Fruit fly (Drosophila melanogaster) whole organism, pupa: ENCODE results near the gene Rpn11.

ENCODE experiments used
- CG10348 ChIP-seq: fragments of 200-800 bp; sonication (Bioruptor generic); IDR thresholded peaks from 2 replicates; pipeline ENCODE4 v1.3.6; 2022; ENCODE audit warnings: missing biosample characterization, missing genetic modification characterization
- CG12605 ChIP-seq: fragments of 200-800 bp; sonication (Bioruptor generic); IDR thresholded peaks from 2 replicates; pipeline ENCODE4 v1.3.6; 2022; ENCODE audit warnings: missing biosample characterization, missing genetic modification characterization
- CG13204 ChIP-seq: fragments of 200-800 bp; sonication (Bioruptor generic); optimal IDR thresholded peaks from 2 replicates; lab custom pipeline; 2018; ENCODE audit warnings: missing biosample characterization, mild to moderate bottlenecking, missing genetic modification characterization, moderate library complexity
- CG14655 ChIP-seq: fragments of 200-800 bp; sonication (Bioruptor generic); optimal IDR thresholded peaks from 3 replicates; lab custom pipeline; 2017; ENCODE audit warnings: mild to moderate bottlenecking, missing biosample characterization, missing genetic modification reagents, missing genetic modification characterization
- CG15710 ChIP-seq: fragments of 200-800 bp; sonication (Bioruptor generic); optimal IDR thresholded peaks from 2 replicates; lab custom pipeline; 2018; ENCODE audit warnings: missing biosample characterization, mild to moderate bottlenecking, missing genetic modification characterization, moderate library complexity
- CG17806 ChIP-seq: fragments of 200-800 bp; sonication (Bioruptor generic); optimal IDR thresholded peaks from 2 replicates; lab custom pipeline; 2018; ENCODE audit warnings: missing biosample characterization, mild to moderate bottlenecking, missing genetic modification characterization, moderate library complexity
- CG32121 ChIP-seq: fragments of 200-800 bp; sonication (Bioruptor generic); IDR thresholded peaks from 2 replicates; pipeline ENCODE4 v1.3.6; 2022; ENCODE audit warnings: missing biosample characterization, missing genetic modification characterization
- CG34367 ChIP-seq: fragments of 200-800 bp; sonication (Bioruptor generic); optimal IDR thresholded peaks from 2 replicates; lab custom pipeline; 2018; ENCODE audit warnings: missing biosample characterization, mild to moderate bottlenecking, missing genetic modification characterization
- CG4496 ChIP-seq: fragments of 200-800 bp; sonication (Bioruptor generic); IDR thresholded peaks from 3 replicates; pipeline ENCODE4 v1.3.6; 2022; ENCODE audit warnings: missing biosample characterization, missing genetic modification characterization
- CG8159 ChIP-seq: fragments of 200-800 bp; sonication (Bioruptor generic); optimal IDR thresholded peaks from 3 replicates; lab custom pipeline; 2018; ENCODE audit warnings: missing biosample characterization, mild to moderate bottlenecking, missing genetic modification characterization, moderate library complexity
- CG8301 ChIP-seq: fragments of 200-800 bp; sonication (Bioruptor generic); optimal IDR thresholded peaks from 2 replicates; lab custom pipeline; 2018; ENCODE audit warnings: missing biosample characterization, mild to moderate bottlenecking, missing genetic modification characterization
- CG9948 ChIP-seq: fragments of 200-800 bp; sonication (Bioruptor generic); optimal IDR thresholded peaks from 2 replicates; lab custom pipeline; 2018; ENCODE audit warnings: missing biosample characterization, mild to moderate bottlenecking, missing genetic modification characterization, moderate library complexity
- D1 ChIP-seq: fragments of 200-800 bp; sonication (Bioruptor generic); optimal IDR thresholded peaks from 2 replicates; lab custom pipeline; 2018; ENCODE audit warnings: missing biosample characterization, mild to moderate bottlenecking, missing genetic modification characterization, moderate library complexity
- EcR ChIP-seq: fragments of 200-800 bp; sonication (Bioruptor generic); optimal IDR thresholded peaks from 3 replicates; lab custom pipeline; 2019; ENCODE audit warnings: missing biosample characterization, missing genetic modification characterization, mild to moderate bottlenecking, moderate library complexity, missing genetic modification reagents
- Ets98B ChIP-seq: fragments of 200-800 bp; sonication (Bioruptor generic); IDR thresholded peaks from 2 replicates; pipeline ENCODE4 v1.3.6; 2022; ENCODE audit warnings: missing biosample characterization, missing genetic modification characterization
- Pif1A ChIP-seq: fragments of 200-800 bp; sonication (Bioruptor generic); optimal IDR thresholded peaks from 3 replicates; lab custom pipeline; 2016; ENCODE audit warnings: missing biosample characterization, missing genetic modification characterization
- Pif1B ChIP-seq: fragments of 200-800 bp; sonication (Bioruptor generic); optimal IDR thresholded peaks from 3 replicates; lab custom pipeline; 2016; ENCODE audit warnings: missing biosample characterization, missing genetic modification characterization
- Snoo ChIP-seq: fragments of 200-800 bp; sonication (Bioruptor generic); optimal IDR thresholded peaks from 3 replicates; lab custom pipeline; 2017; ENCODE audit warnings: missing biosample characterization, mild to moderate bottlenecking, missing genetic modification characterization, inconsistent platforms
- fd96Ca ChIP-seq: fragments of 200-800 bp; sonication (Bioruptor generic); IDR thresholded peaks from 3 replicates; pipeline ENCODE4 v1.3.6; 2022; ENCODE audit warnings: missing biosample characterization, missing genetic modification characterization
- gl ChIP-seq: fragments of 200-800 bp; sonication (Bioruptor generic); optimal IDR thresholded peaks from 2 replicates; lab custom pipeline; 2018; ENCODE audit warnings: missing biosample characterization, mild to moderate bottlenecking, missing genetic modification characterization
- rn ChIP-seq: fragments of 200-800 bp; sonication (Bioruptor generic); IDR thresholded peaks from 2 replicates; pipeline ENCODE4 v1.3.6; 2022; ENCODE audit warnings: missing biosample characterization, missing genetic modification characterization

Gene Rpn11

dm6 chr2L:5092597-5092991 lies 33.0 kb upstream of the Rpn11 start:
- TF ChIP-seq EcR, result peak; percentile 64
- TF ChIP-seq Ets98B, result no peak

- TF ChIP-seq CG34367 (tag; lab: Kevin White, UChicago), result no peak
- no peak for TF ChIP-seq Ets98B
- peak; percentile 16 for TF ChIP-seq CG14655 (GFP tag; lab: Kevin White, UChicago)
- peak; percentile 3 for TF ChIP-seq Pif1A (GFP tag; lab: Kevin White, UChicago)
- TF ChIP-seq CG4496 (GFP tag; lab: Robert Waterston, UW), result no peak
- no peak for TF ChIP-seq CG17806 (tag; lab: Kevin White, UChicago)
- TF ChIP-seq CG9948, result peak; percentile 28
- TF ChIP-seq EcR, result no peak
- peak; percentile 34 for TF ChIP-seq Snoo
- TF ChIP-seq CG15710 (tag; lab: Kevin White, UChicago), result peak; percentile 58
- no peak for TF ChIP-seq Pif1B
- no peak for TF ChIP-seq CG32121 (GFP tag; lab: Robert Waterston, UW)
- no peak for TF ChIP-seq fd96Ca (GFP tag; lab: Robert Waterston, UW)
- no peak for TF ChIP-seq CG10348 (GFP tag; lab: Robert Waterston, UW)
- no peak for TF ChIP-seq CG13204
- TF ChIP-seq D1 (tag; lab: Kevin White, UChicago), result no peak
- no peak for TF ChIP-seq gl (tag; lab: Kevin White, UChicago)
- TF ChIP-seq CG12605 (GFP tag; lab: Robert Waterston, UW), result no peak
- TF ChIP-seq rn, result no peak
- no peak for TF ChIP-seq CG8301 (tag; lab: Kevin White, UChicago)
- peak; percentile 26 for TF ChIP-seq CG8159
- TF ChIP-seq, all 21 proteins: peak for 6
Measured at dm6 chr2L:5092145-5092544, 32.6 kb upstream of the Rpn11 start.

- TF ChIP-seq Pif1B, result no peak
- TF ChIP-seq Pif1A (GFP tag; lab: Kevin White, UChicago), result peak; percentile 59
- no peak for TF ChIP-seq gl (tag; lab: Kevin White, UChicago)
- TF ChIP-seq fd96Ca (GFP tag; lab: Robert Waterston, UW), result peak; percentile 73; the same call in 2 of the 3 replicates
- peak; percentile 0 for TF ChIP-seq CG34367 (tag; lab: Kevin White, UChicago)
- TF ChIP-seq CG17806 (tag; lab: Kevin White, UChicago), result peak; percentile 44
- peak; percentile 55 for TF ChIP-seq CG14655 (GFP tag; lab: Kevin White, UChicago)
- peak; percentile 45 for TF ChIP-seq CG8159
- TF ChIP-seq CG4496 (GFP tag; lab: Robert Waterston, UW), result peak; percentile 57; the same call in 1 of the 3 replicates
- peak; percentile 31; the same call in 1 of the 2 replicates for TF ChIP-seq CG12605 (GFP tag; lab: Robert Waterston, UW)
- peak; percentile 60 for TF ChIP-seq CG8301 (tag; lab: Kevin White, UChicago)
- no peak for TF ChIP-seq EcR
- TF ChIP-seq CG13204, result no peak
- no peak for TF ChIP-seq D1 (tag; lab: Kevin White, UChicago)
- peak; percentile 16; the same call in 1 of the 2 replicates for TF ChIP-seq Ets98B
- TF ChIP-seq CG32121 (GFP tag; lab: Robert Waterston, UW), result peak; percentile 41; the same call in 1 of the 2 replicates
- TF ChIP-seq CG10348 (GFP tag; lab: Robert Waterston, UW), result 0 out of 2 replicates have a peak, but pooled peaks have one; percentile 20
- peak; percentile 24 for TF ChIP-seq CG9948
- TF ChIP-seq CG15710 (tag; lab: Kevin White, UChicago), result peak; percentile 41
- 0 out of 2 replicates have a peak, but pooled peaks have one; percentile 28 for TF ChIP-seq rn
- no peak for TF ChIP-seq Snoo
Measured at dm6 chr2L:5090352-5090751, 30.8 kb upstream of the Rpn11 start.

dm6 chr2L:5089642-5090041 lies 30.1 kb upstream of the Rpn11 start:
- TF ChIP-seq fd96Ca (GFP tag; lab: Robert Waterston, UW) (no peak), CG15710 (tag; lab: Kevin White, UChicago) (no peak), CG17806 (tag; lab: Kevin White, UChicago) (no peak), CG14655 (GFP tag; lab: Kevin White, UChicago) (no peak), D1 (tag; lab: Kevin White, UChicago) (no peak), CG8159 (no peak), CG13204 (no peak), CG10348 (GFP tag; lab: Robert Waterston, UW) (no peak), Pif1A (GFP tag; lab: Kevin White, UChicago) (no peak), CG34367 (tag; lab: Kevin White, UChicago) (no peak)
- TF ChIP-seq, all 21 proteins: peak for 0

- TF ChIP-seq CG4496 (GFP tag; lab: Robert Waterston, UW) (no peak), CG14655 (GFP tag; lab: Kevin White, UChicago) (no peak), CG32121 (GFP tag; lab: Robert Waterston, UW) (no peak), rn (no peak), EcR (no peak), CG8159 (no peak), CG15710 (tag; lab: Kevin White, UChicago) (no peak)
Measured at dm6 chr2L:5088649-5089270, 29.2 kb upstream of the Rpn11 start.

dm6 chr2L:5086905-5087522 lies 27.4 kb upstream of the Rpn11 start:
- TF ChIP-seq CG10348 (GFP tag; lab: Robert Waterston, UW), result no peak
- peak; percentile 92 for TF ChIP-seq Pif1B
- TF ChIP-seq CG15710 (tag; lab: Kevin White, UChicago), result peak; percentile 85
- TF ChIP-seq Snoo, result peak; percentile 84
- peak; percentile 72 for TF ChIP-seq gl (tag; lab: Kevin White, UChicago)
- peak; percentile 66 for TF ChIP-seq CG13204
- peak; percentile 76 for TF ChIP-seq D1 (tag; lab: Kevin White, UChicago)
- peak; percentile 87 for TF ChIP-seq CG8159
- peak; percentile 90 for TF ChIP-seq Pif1A (GFP tag; lab: Kevin White, UChicago)
- peak; percentile 62 for TF ChIP-seq CG32121 (GFP tag; lab: Robert Waterston, UW)
- peak; percentile 55 for TF ChIP-seq Ets98B
- TF ChIP-seq CG34367 (tag; lab: Kevin White, UChicago), result peak; percentile 78
- TF ChIP-seq CG12605 (GFP tag; lab: Robert Waterston, UW), result peak; percentile 71
- peak; percentile 13 for TF ChIP-seq EcR
- TF ChIP-seq CG9948, result peak; percentile 83
- TF ChIP-seq CG4496 (GFP tag; lab: Robert Waterston, UW), result peak; percentile 81
- TF ChIP-seq CG14655 (GFP tag; lab: Kevin White, UChicago), result peak; percentile 86
- TF ChIP-seq CG17806 (tag; lab: Kevin White, UChicago), result peak; percentile 81
- peak; percentile 83 for TF ChIP-seq CG8301 (tag; lab: Kevin White, UChicago)
- TF ChIP-seq fd96Ca (GFP tag; lab: Robert Waterston, UW), result peak; percentile 69; the same call in 2 of the 3 replicates
- TF ChIP-seq rn, result no peak
